Fruit fly (Drosophila melanogaster): ENCODE data around the gene SMC6.

The SMC6 gene

dm6 chr3R:24144542-24144941 lies 48.7 kb downstream of the SMC6 start (continued):
- peak; percentile 42 for TF ChIP-seq CG8632 (GFP tag; optimal IDR thresholded peaks at IDR 0.05)
- TF ChIP-seq CG32006 (GFP tag; optimal IDR thresholded peaks at IDR 0.05) = peak; percentile 89
- peak; percentile 66 for TF ChIP-seq dac (GFP tag; optimal IDR thresholded peaks at IDR 0.05)
- peak; percentile 44 for TF ChIP-seq CG31627 (GFP tag; optimal IDR thresholded peaks at IDR 0.05)
- peak; percentile 93 for TF ChIP-seq Eip78C (GFP tag)
- TF ChIP-seq dsx (GFP tag; optimal IDR thresholded peaks at IDR 0.05; ENCODE audit: poor library complexity, severe bottlenecking) = peak; percentile 60
- peak; percentile 58 for TF ChIP-seq CG11762 (GFP tag; optimal IDR thresholded peaks at IDR 0.05; ENCODE audit: insufficient read depth)

- TF ChIP-seq CG32006 (GFP tag; optimal IDR thresholded peaks at IDR 0.05) (peak; percentile 75), CG6792 (GFP tag; optimal IDR thresholded peaks at IDR 0.05) (peak; percentile 54), CG11902 (GFP tag; optimal IDR thresholded peaks at IDR 0.05) (no peak), CG7368 (GFP tag; optimal IDR thresholded peaks at IDR 0.05) (peak; percentile 44), svp (GFP tag) (peak; percentile 79), CG6163 (GFP tag; IDR thresholded peaks at IDR 0.05) (0 out of 3 replicates have a peak, but pooled peaks have one; percentile 22), Eip78C (GFP tag) (peak; percentile 90), Sox15 (GFP tag; optimal IDR thresholded peaks at IDR 0.05) (peak; percentile 8), CG31627 (GFP tag; optimal IDR thresholded peaks at IDR 0.05) (peak; percentile 45), CG11294 (GFP tag; IDR thresholded peaks at IDR 0.05) (no peak), Sox102F (GFP tag; optimal IDR thresholded peaks at IDR 0.05) (no peak), achi (GFP tag; optimal IDR thresholded peaks at IDR 0.05) (peak; percentile 50), eg (GFP tag; IDR thresholded peaks at IDR 0.05) (0 out of 3 replicates have a peak, but pooled peaks have one; percentile 8), CG15336 (GFP tag; IDR thresholded peaks at IDR 0.05) (peak; percentile 36), CG4318 (GFP tag; optimal IDR thresholded peaks at IDR 0.05) (peak; percentile 53), CG9139 (GFP tag; optimal IDR thresholded peaks at IDR 0.05) (peak; percentile 29), CG3032 (tag; optimal IDR thresholded peaks at IDR 0.05) (peak; percentile 69), CG8319 (GFP tag; optimal IDR thresholded peaks at IDR 0.05) (no peak), vri (GFP tag; optimal IDR thresholded peaks at IDR 0.05) (no peak), CG34406 (GFP tag; optimal IDR thresholded peaks at IDR 0.05) (peak; percentile 10), Blimp-1 (GFP tag; optimal IDR thresholded peaks at IDR 0.05) (no peak), Hr39 (GFP tag; optimal IDR thresholded peaks at IDR 0.05) (peak; percentile 41), Ets21C (GFP tag; optimal IDR thresholded peaks at IDR 0.05) (no peak), spab (GFP tag; optimal IDR thresholded peaks at IDR 0.05) (peak; percentile 67), topi (GFP tag; optimal IDR thresholded peaks at IDR 0.05) (peak; percentile 48), CG8119 (GFP tag; IDR thresholded peaks at IDR 0.05) (peak; percentile 64; the same call in 2 of the 3 replicates), CG6276 (GFP tag; optimal IDR thresholded peaks at IDR 0.05) (peak; percentile 60), CG8632 (GFP tag; optimal IDR thresholded peaks at IDR 0.05) (peak; percentile 45), salr (GFP tag; optimal IDR thresholded peaks at IDR 0.05) (peak in 1 of 2 experiments; percentile 75), CG11762 (GFP tag; optimal IDR thresholded peaks at IDR 0.05; ENCODE audit: insufficient read depth) (peak; percentile 22), Smox (GFP tag; optimal IDR thresholded peaks at IDR 0.05) (peak; percentile 34), CG6808 (GFP tag; optimal IDR thresholded peaks at IDR 0.05) (peak; percentile 68), acj6 (GFP tag; optimal IDR thresholded peaks at IDR 0.05) (peak; percentile 58), fkh (GFP tag; optimal IDR thresholded peaks at IDR 0.05) (no peak), dsx (GFP tag; optimal IDR thresholded peaks at IDR 0.05; ENCODE audit: poor library complexity, severe bottlenecking) (no peak), fd85E (GFP tag; optimal IDR thresholded peaks at IDR 0.05) (no peak), Met (GFP tag; optimal IDR thresholded peaks at IDR 0.05) (peak; percentile 43), esn (GFP tag; optimal IDR thresholded peaks at IDR 0.05) (peak; percentile 59), CG6854 (GFP tag; optimal IDR thresholded peaks at IDR 0.05) (no peak), Sox14 (GFP tag; optimal IDR thresholded peaks at IDR 0.05) (peak; percentile 68), net (GFP tag; optimal IDR thresholded peaks at IDR 0.05) (peak; percentile 23), Eip75B (GFP tag; optimal IDR thresholded peaks at IDR 0.05) (peak; percentile 56), OdsH (GFP tag; optimal IDR thresholded peaks at IDR 0.05) (peak; percentile 57), CG16779 (tag; optimal IDR thresholded peaks at IDR 0.05) (no peak), fd59A (GFP tag; optimal IDR thresholded peaks at IDR 0.05) (peak; percentile 61), ss (GFP tag; optimal IDR thresholded peaks at IDR 0.05) (peak; percentile 36 to 52), Hr38 (GFP tag; optimal IDR thresholded peaks at IDR 0.05) (no peak), CG10631 (GFP tag; optimal IDR thresholded peaks at IDR 0.05) (peak; percentile 61)
These were observed 49.4 kb downstream of the SMC6 start for dm6 chr3R:24143779-24144178.
